Fruit fly (Drosophila melanogaster) whole organism, embryonic: ENCODE measurements around the gene Jon25Bi.

Experiments used
- BEAF-32 ChIP-seq: fragments of 200-800 bp; sonication (Bioruptor generic); optimal IDR thresholded peaks from 3 replicates; lab custom pipeline; 2017; ENCODE audit warnings: missing biosample characterization, missing genetic modification characterization, mild to moderate bottlenecking, moderate library complexity, missing genetic modification reagents
- CG11398 ChIP-seq: fragments of 200-800 bp; sonication (Bioruptor generic); optimal IDR thresholded peaks from 2 replicates; lab custom pipeline; 2016; ENCODE audit warnings: missing biosample characterization, missing genetic modification characterization
- CG11696 ChIP-seq: fragments of 200-800 bp; sonication (Bioruptor generic); IDR thresholded peaks from 2 replicates; pipeline ENCODE4 v1.3.6; 2022; ENCODE audit warnings: missing biosample characterization, missing genetic modification characterization
- CG13287 ChIP-seq: fragments of 200-800 bp; sonication (Bioruptor generic); IDR thresholded peaks from 2 replicates; pipeline ENCODE4 v1.3.6; 2022; ENCODE audit warnings: missing biosample characterization, missing genetic modification characterization; ENCODE audit not compliant: partially characterized antibody
- CG14860 ChIP-seq: fragments of 200-800 bp; sonication (Bioruptor generic); IDR thresholded peaks from 3 replicates; pipeline ENCODE4 v1.3.6; 2022; ENCODE audit warnings: missing biosample characterization, missing genetic modification characterization; ENCODE audit not compliant: partially characterized antibody
- CG15479 ChIP-seq: fragments of 200-800 bp; sonication (Bioruptor generic); optimal IDR thresholded peaks from 3 replicates; lab custom pipeline; 2019; ENCODE audit warnings: missing biosample characterization, mild to moderate bottlenecking, missing genetic modification characterization, moderate library complexity
- CG17568 ChIP-seq: fragments of 200-800 bp; sonication (Bioruptor generic); optimal IDR thresholded peaks from 2 replicates; lab custom pipeline; 2018; ENCODE audit warnings: missing biosample characterization, mild to moderate bottlenecking, missing genetic modification characterization, moderate library complexity
- CG18599 ChIP-seq: fragments of 200-800 bp; sonication (Bioruptor generic); optimal IDR thresholded peaks from 3 replicates; lab custom pipeline; 2017; ENCODE audit warnings: missing biosample characterization, missing genetic modification characterization, mild to moderate bottlenecking, moderate library complexity, missing genetic modification reagents
- CG31365 ChIP-seq: fragments of 200-800 bp; sonication (Bioruptor generic); optimal IDR thresholded peaks from 2 replicates; lab custom pipeline; 2018; ENCODE audit warnings: missing biosample characterization, mild to moderate bottlenecking, missing genetic modification characterization
- CG3163 ChIP-seq: fragments of 200-800 bp; sonication (Bioruptor generic); optimal IDR thresholded peaks from 3 replicates; lab custom pipeline; 2016; ENCODE audit warnings: missing biosample characterization, missing genetic modification characterization
- CG34422 ChIP-seq: fragments of 200-800 bp; sonication (Bioruptor generic); IDR thresholded peaks from 3 replicates; pipeline ENCODE4 v1.3.6; 2022; ENCODE audit warnings: missing biosample characterization, missing genetic modification characterization
- CG3726 ChIP-seq: fragments of 200-800 bp; sonication (Bioruptor generic); IDR thresholded peaks from 3 replicates; pipeline ENCODE4, ENCODE4 v1.3.6; 2022; ENCODE audit warnings: missing biosample characterization, missing genetic modification characterization
- CG4360 ChIP-seq: fragments of 200-800 bp; sonication (Bioruptor generic); IDR thresholded peaks from 2 replicates; pipeline ENCODE4 v1.3.6; 2022; ENCODE audit warnings: missing biosample characterization, missing genetic modification characterization
- CG4404 ChIP-seq: fragments of 200-800 bp; sonication (Bioruptor generic); IDR thresholded peaks from 2 replicates; pipeline ENCODE4 v1.3.6; 2022; ENCODE audit warnings: missing biosample characterization, missing genetic modification characterization
- CG4617 ChIP-seq: fragments of 200-800 bp; sonication (Bioruptor generic); optimal IDR thresholded peaks from 3 replicates; lab custom pipeline; 2016; ENCODE audit warnings: missing biosample characterization, missing genetic modification characterization, borderline replicate concordance
- CG8290 ChIP-seq, 3 experiments: fragments of 200-800 bp; sonication (Bioruptor generic); optimal IDR thresholded peaks; 2 replicates each; lab custom pipeline; 2016 to 2019; ENCODE audit warnings: missing biosample characterization in 3 of 3, missing genetic modification characterization in 3 of 3, mild to moderate bottlenecking in 2 of 3, moderate library complexity in 1 of 3
- CG8924 ChIP-seq: fragments of 200-800 bp; optimal IDR thresholded peaks from 3 replicates; lab custom pipeline; 2019; ENCODE audit warnings: missing biosample characterization, mild to moderate bottlenecking, missing genetic modification characterization, moderate library complexity
- CG9609 ChIP-seq: fragments of 200-800 bp; sonication (Bioruptor generic); optimal IDR thresholded peaks from 3 replicates; lab custom pipeline; 2016; ENCODE audit warnings: missing biosample characterization, missing genetic modification characterization
- CG9797 ChIP-seq: fragments of 200-800 bp; sonication (Bioruptor generic); optimal IDR thresholded peaks from 3 replicates; lab custom pipeline; 2018; ENCODE audit warnings: missing biosample characterization, mild to moderate bottlenecking, missing genetic modification characterization
- CTCF ChIP-seq: fragments of 200-800 bp; sonication (Bioruptor generic); optimal IDR thresholded peaks from 2 replicates; lab custom pipeline; 2017; ENCODE audit warnings: missing biosample characterization, mild to moderate bottlenecking, missing genetic modification characterization, moderate library complexity
- CoRest ChIP-seq: fragments of 200-800 bp; sonication (Bioruptor generic); optimal IDR thresholded peaks from 3 replicates; lab custom pipeline; 2018; ENCODE audit warnings: missing biosample characterization, mild to moderate bottlenecking, missing genetic modification characterization, moderate library complexity
- Dp ChIP-seq: fragments of 200-800 bp; sonication (Bioruptor generic); optimal IDR thresholded peaks from 2 replicates; lab custom pipeline; 2018; ENCODE audit warnings: missing biosample characterization, mild to moderate bottlenecking, missing genetic modification characterization, moderate library complexity
- Ets65A ChIP-seq: fragments of 200-800 bp; sonication (Bioruptor generic); peaks from one replicate; lab custom pipeline; 2016; ENCODE audit warnings: missing biosample characterization, missing genetic modification characterization
- H15 ChIP-seq: fragments of 200-800 bp; sonication (Bioruptor generic); IDR thresholded peaks from 3 replicates; pipeline ENCODE4 v1.3.6; 2022; ENCODE audit warnings: missing biosample characterization, missing genetic modification characterization
- HmgZ ChIP-seq: fragments of 200-800 bp; sonication (Bioruptor generic); optimal IDR thresholded peaks from 2 replicates; lab custom pipeline; 2018; ENCODE audit warnings: missing biosample characterization, mild to moderate bottlenecking, missing genetic modification characterization
- Hsf ChIP-seq: fragments of 200-800 bp; sonication (Bioruptor generic); optimal IDR thresholded peaks from 3 replicates; lab custom pipeline; 2016; ENCODE audit warnings: missing biosample characterization, missing genetic modification characterization
- MBD-R2 ChIP-seq: fragments of 200-800 bp; sonication (Bioruptor generic); IDR thresholded peaks from 2 replicates; pipeline ENCODE4 v1.3.6; 2022; ENCODE audit warnings: missing biosample characterization, missing genetic modification characterization
- MESR4 ChIP-seq: fragments of 200-800 bp; sonication (Bioruptor generic); optimal IDR thresholded peaks from 2 replicates; lab custom pipeline; 2018; ENCODE audit warnings: missing biosample characterization, mild to moderate bottlenecking, missing genetic modification characterization, moderate library complexity
- Med ChIP-seq: fragments of 200-800 bp; sonication (Bioruptor generic); peaks from one replicate; lab custom pipeline; 2016; ENCODE audit warnings: missing biosample characterization, missing genetic modification characterization, mild to moderate bottlenecking, inconsistent platforms, moderate library complexity
- Myb ChIP-seq: fragments of 200-800 bp; sonication (Bioruptor generic); optimal IDR thresholded peaks from 2 replicates; lab custom pipeline; 2016; ENCODE audit warnings: missing biosample characterization, missing genetic modification characterization
- NFAT ChIP-seq: fragments of 200-800 bp; sonication (Bioruptor generic); IDR thresholded peaks from 2 replicates; pipeline ENCODE4 v1.3.6; 2022; ENCODE audit warnings: missing biosample characterization, missing genetic modification characterization
- NfI ChIP-seq: fragments of 200-800 bp; sonication (Bioruptor generic); optimal IDR thresholded peaks from 3 replicates; lab custom pipeline; 2018; ENCODE audit warnings: missing biosample characterization, mild to moderate bottlenecking, missing genetic modification characterization, moderate library complexity
- bigmax ChIP-seq: fragments of 200-800 bp; sonication (Bioruptor generic); optimal IDR thresholded peaks from 2 replicates; lab custom pipeline; 2018; ENCODE audit warnings: missing biosample characterization, mild to moderate bottlenecking, missing genetic modification characterization
- cato ChIP-seq: fragments of 200-800 bp; sonication (Bioruptor generic); optimal IDR thresholded peaks from 2 replicates; lab custom pipeline; 2016; ENCODE audit warnings: missing biosample characterization, missing genetic modification characterization, borderline replicate concordance
- chm ChIP-seq: fragments of 200-800 bp; sonication (Bioruptor generic); IDR thresholded peaks from 2 replicates; pipeline ENCODE4 v1.3.6; 2022; ENCODE audit warnings: missing biosample characterization, missing genetic modification characterization
- dmrt11E ChIP-seq: fragments of 200-800 bp; sonication (Bioruptor generic); optimal IDR thresholded peaks from 3 replicates; lab custom pipeline; 2018; ENCODE audit warnings: missing biosample characterization, mild to moderate bottlenecking, missing genetic modification characterization, moderate library complexity
- gfzf ChIP-seq: fragments of 200-800 bp; sonication (Bioruptor generic); optimal IDR thresholded peaks from 2 replicates; lab custom pipeline; 2016; ENCODE audit warnings: missing biosample characterization, mild to moderate bottlenecking, missing genetic modification characterization, moderate library complexity
- grau ChIP-seq: fragments of 200-800 bp; optimal IDR thresholded peaks from 3 replicates; lab custom pipeline; 2019; ENCODE audit warnings: missing biosample characterization, mild to moderate bottlenecking, missing genetic modification characterization, moderate library complexity
- ham ChIP-seq: fragments of 200-800 bp; sonication (Bioruptor generic); IDR thresholded peaks from 2 replicates; pipeline ENCODE4 v1.3.6; 2022; ENCODE audit warnings: missing biosample characterization, missing genetic modification characterization
- hb ChIP-seq: fragments of 200-800 bp; sonication (Bioruptor generic); IDR thresholded peaks from 3 replicates; pipeline ENCODE4 v1.3.6; 2022; ENCODE audit warnings: missing biosample characterization, missing genetic modification characterization; ENCODE audit not compliant: partially characterized antibody
- hbn ChIP-seq: fragments of 200-800 bp; sonication (Bioruptor generic); IDR thresholded peaks from 2 replicates; pipeline ENCODE4 v1.3.6; 2022; ENCODE audit warnings: missing biosample characterization, missing genetic modification characterization; ENCODE audit not compliant: partially characterized antibody
- knrl ChIP-seq: fragments of 200-800 bp; sonication (Bioruptor generic); IDR thresholded peaks from 3 replicates; pipeline ENCODE4 v1.3.6; 2022; ENCODE audit warnings: missing biosample characterization, missing genetic modification characterization; ENCODE audit not compliant: partially characterized antibody
- nmo ChIP-seq: fragments of 200-800 bp; sonication (Bioruptor generic); optimal IDR thresholded peaks from 2 replicates; lab custom pipeline; 2018; ENCODE audit warnings: missing biosample characterization, mild to moderate bottlenecking, missing genetic modification characterization, moderate library complexity
- phol ChIP-seq: fragments of 200-800 bp; sonication (Bioruptor generic); optimal IDR thresholded peaks from 3 replicates; lab custom pipeline; 2018; ENCODE audit warnings: missing biosample characterization, mild to moderate bottlenecking, missing genetic modification characterization, moderate library complexity
- pzg ChIP-seq: fragments of 200-800 bp; sonication (Bioruptor generic); optimal IDR thresholded peaks from 3 replicates; lab custom pipeline; 2018; ENCODE audit warnings: missing biosample characterization, mild to moderate bottlenecking, missing genetic modification characterization, moderate library complexity
- sc ChIP-seq, 3 experiments: fragments of >200 bp in 2 of 3; fragments of 200-800 bp in 1 of 3; sonication (Bioruptor generic) in 1 of 3; optimal IDR thresholded peaks; 2 replicates in 2 of 3; 3 replicates in 1 of 3; lab custom pipeline; 2017; ENCODE audit warnings: mild to moderate bottlenecking in 1 of 3, missing biosample characterization in 1 of 3, missing genetic modification characterization in 1 of 3, missing genetic modification reagents in 1 of 3
- slp2 ChIP-seq: fragments of 200-800 bp; sonication (Bioruptor generic); optimal IDR thresholded peaks from 2 replicates; lab custom pipeline; 2016; ENCODE audit warnings: missing biosample characterization, missing genetic modification characterization
- sob ChIP-seq: fragments of 200-800 bp; sonication (Bioruptor generic); IDR thresholded peaks from 2 replicates; pipeline ENCODE4 v1.3.6; 2022; ENCODE audit warnings: missing biosample characterization, missing genetic modification characterization
- stc ChIP-seq: fragments of 200-800 bp; sonication (Bioruptor generic); IDR thresholded peaks from 2 replicates; pipeline ENCODE4 v1.3.6; 2022; ENCODE audit warnings: missing biosample characterization, missing genetic modification characterization
- stwl ChIP-seq: fragments of 200-800 bp; sonication (Bioruptor generic); optimal IDR thresholded peaks from 3 replicates; lab custom pipeline; 2018; ENCODE audit warnings: missing biosample characterization, mild to moderate bottlenecking, missing genetic modification characterization, moderate library complexity

Gene Jon25Bi

DNA sequence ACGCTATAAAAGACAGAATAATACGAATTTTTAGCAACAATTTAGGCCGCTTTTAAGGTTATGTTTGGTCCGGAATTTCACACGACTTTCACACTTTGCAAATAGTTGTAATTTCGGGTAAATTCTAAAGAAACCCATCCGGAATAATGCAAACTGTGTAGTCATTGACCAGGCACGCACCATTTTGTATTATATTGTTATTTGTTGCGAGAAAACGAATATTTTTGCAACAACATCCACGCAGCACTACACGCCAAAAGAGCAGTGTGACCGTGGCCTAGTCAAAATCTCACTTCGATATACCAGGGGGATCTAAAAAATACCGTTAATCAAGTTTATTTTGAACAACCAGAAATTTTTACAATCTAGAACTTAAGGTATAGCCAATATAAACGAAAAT lies 12.6 kb upstream of the Jon25Bi start, which contains the start of gene eIF3i:
eIF3i (minus strand) TSS at position 265 of the 400 bp plus-strand sequence.
- TF ChIP-seq dmrt11E (tag; lab: Kevin White, UChicago): no peak
- peak; percentile 65 for TF ChIP-seq Med (GFP tag; lab: Kevin White, UChicago)
- peak; percentile 42; the same call in 1 of the 2 replicates for TF ChIP-seq MBD-R2
- TF ChIP-seq CG4360: 0 out of 2 replicates have a peak, but pooled peaks have one; percentile 33
- peak; percentile 49; the same call in 1 of the 3 replicates for TF ChIP-seq CG34422 (GFP tag; lab: Robert Waterston, UW)
- peak; percentile 13 for TF ChIP-seq Myb (GFP tag; lab: Kevin White, UChicago)
- TF ChIP-seq CG17568 (GFP tag; lab: Kevin White, UChicago): no peak
- no peak for TF ChIP-seq CG11398 (GFP tag; lab: Kevin White, UChicago)
- TF ChIP-seq NfI: no peak
- no peak for TF ChIP-seq Hsf (GFP tag; lab: Kevin White, UChicago)
- TF ChIP-seq stwl: peak; percentile 11
- no peak for TF ChIP-seq Ets65A
- no peak for TF ChIP-seq chm (GFP tag; lab: Robert Waterston, UW)
- no peak for TF ChIP-seq CG31365 (tag; lab: Kevin White, UChicago)
- no peak for TF ChIP-seq knrl
- no peak for TF ChIP-seq CoRest (tag; lab: Kevin White, UChicago)
- peak; percentile 97 for TF ChIP-seq bigmax (GFP tag; lab: Kevin White, UChicago)
- no peak for TF ChIP-seq stc
- TF ChIP-seq HmgZ: peak; percentile 38
- peak; percentile 18 for TF ChIP-seq Dp (GFP tag; lab: Kevin White, UChicago)
- no peak for TF ChIP-seq cato (GFP tag; lab: Kevin White, UChicago)
- TF ChIP-seq grau (tag; lab: Kevin White, UChicago): no peak
- TF ChIP-seq pzg: peak; percentile 55
- TF ChIP-seq CG15479: peak; percentile 28
- TF ChIP-seq CG3726 (GFP tag; lab: Robert Waterston, UW): no peak
- TF ChIP-seq NFAT (GFP tag; lab: Robert Waterston, UW): no peak
- peak; percentile 6 for TF ChIP-seq CG8924 (tag; lab: Kevin White, UChicago)
- peak; percentile 64 for TF ChIP-seq CG9797
- TF ChIP-seq phol (tag; lab: Kevin White, UChicago): peak; percentile 1
- TF ChIP-seq CG18599 (GFP tag; lab: Kevin White, UChicago): no peak
- TF ChIP-seq CG4404 (GFP tag; lab: Robert Waterston, UW): no peak
- TF ChIP-seq slp2 (GFP tag; lab: Kevin White, UChicago): no peak
- TF ChIP-seq H15: no peak
- TF ChIP-seq hbn (GFP tag; lab: Robert Waterston, UW): no peak
- TF ChIP-seq BEAF-32 (GFP tag; lab: Kevin White, UChicago): peak; percentile 17
- TF ChIP-seq ham (GFP tag; lab: Robert Waterston, UW): no peak
- TF ChIP-seq CG3163 (GFP tag; lab: Kevin White, UChicago): no peak
- TF ChIP-seq sc (optimal IDR thresholded peaks at IDR 0.05; lab: Kevin White, UChicago): no peak
- TF ChIP-seq sc (GFP tag; optimal IDR thresholded peaks at IDR 0.05; lab: Kevin White, UChicago): no peak
- peak; percentile 66 for TF ChIP-seq MESR4 (GFP tag; lab: Kevin White, UChicago)
- no peak for TF ChIP-seq CG11696 (GFP tag; lab: Robert Waterston, UW)
- peak; percentile 20; the same call in 1 of the 2 replicates for TF ChIP-seq CG13287 (GFP tag; lab: Robert Waterston, UW)
- no peak for TF ChIP-seq CTCF (GFP tag; lab: Kevin White, UChicago)
- no peak for TF ChIP-seq hb (GFP tag; lab: Robert Waterston, UW)
- TF ChIP-seq CG8290 (GFP tag; optimal IDR thresholded peaks at IDR 0.05; lab: Kevin White, UChicago): no peak
- TF ChIP-seq CG8290 (tag; optimal IDR thresholded peaks at IDR 0.05; lab: Kevin White, UChicago): no peak
- no peak for TF ChIP-seq sob (GFP tag; lab: Robert Waterston, UW)
- no peak for TF ChIP-seq CG14860 (GFP tag; lab: Robert Waterston, UW)
- TF ChIP-seq CG9609 (GFP tag; lab: Kevin White, UChicago): no peak
- peak; percentile 77 for TF ChIP-seq gfzf (GFP tag; lab: Kevin White, UChicago)
- peak; percentile 54 for TF ChIP-seq CG4617 (GFP tag; lab: Kevin White, UChicago)
- no peak for TF ChIP-seq nmo (GFP tag; lab: Kevin White, UChicago)
